Fruit fly (Drosophila melanogaster) whole organism, embryonic: ENCODE results near the gene CG10347.

Experiments
- Atf6 ChIP-seq: fragments of 200-800 bp; sonication (Bioruptor generic); IDR thresholded peaks from 2 replicates; pipeline ENCODE4 v1.3.6; 2022; ENCODE audit warnings: missing biosample characterization, missing genetic modification characterization
- Awh ChIP-seq: fragments of 200-800 bp; sonication (Bioruptor generic); IDR thresholded peaks from 2 replicates; pipeline ENCODE4, ENCODE4 v1.3.6; 2022; ENCODE audit warnings: missing biosample characterization, missing genetic modification characterization
- Bteb2 ChIP-seq: fragments of 200-800 bp; sonication (Bioruptor generic); optimal IDR thresholded peaks from 2 replicates; lab custom pipeline; 2016; ENCODE audit warnings: missing biosample characterization, missing genetic modification characterization
- CG10321 ChIP-seq: fragments of 200-800 bp; sonication (Bioruptor generic); IDR thresholded peaks from 2 replicates; pipeline ENCODE4 v1.3.6; 2022; ENCODE audit warnings: missing biosample characterization, missing genetic modification characterization
- CG10565 ChIP-seq: fragments of 200-800 bp; sonication (Bioruptor generic); optimal IDR thresholded peaks from 3 replicates; lab custom pipeline; 2016; ENCODE audit warnings: missing biosample characterization, mild to moderate bottlenecking, missing genetic modification characterization
- CG11085 ChIP-seq: fragments of 200-800 bp; sonication (Bioruptor generic); IDR thresholded peaks from 2 replicates; pipeline ENCODE4 v1.3.6; 2022; ENCODE audit warnings: missing biosample characterization, missing genetic modification characterization
- CG11695 ChIP-seq: fragments of 200-800 bp; sonication (Bioruptor generic); IDR thresholded peaks from 3 replicates; pipeline ENCODE4 v1.3.6; 2022; ENCODE audit warnings: missing biosample characterization, missing genetic modification characterization
- CG12219 ChIP-seq: fragments of 200-800 bp; sonication (Bioruptor generic); optimal IDR thresholded peaks from 3 replicates; lab custom pipeline; 2018; ENCODE audit warnings: missing biosample characterization, mild to moderate bottlenecking, missing genetic modification characterization
- CG12299 ChIP-seq: fragments of 200-800 bp; sonication (Bioruptor generic); optimal IDR thresholded peaks from 2 replicates; lab custom pipeline; 2018; ENCODE audit warnings: missing biosample characterization, mild to moderate bottlenecking, missing genetic modification characterization
- CG13775 ChIP-seq: fragments of 200-800 bp; sonication (Bioruptor generic); optimal IDR thresholded peaks from 3 replicates; lab custom pipeline; 2017; ENCODE audit warnings: missing biosample characterization, mild to moderate bottlenecking, missing genetic modification characterization
- CG15073 ChIP-seq: fragments of 200-800 bp; sonication (Bioruptor generic); optimal IDR thresholded peaks from 2 replicates; lab custom pipeline; 2016; ENCODE audit warnings: missing biosample characterization, missing genetic modification characterization
- CG1529 ChIP-seq: fragments of 200-800 bp; sonication (Bioruptor generic); optimal IDR thresholded peaks from 3 replicates; lab custom pipeline; 2018; ENCODE audit warnings: missing biosample characterization, missing genetic modification characterization
- CG17385 ChIP-seq: fragments of 200-800 bp; sonication (Bioruptor generic); optimal IDR thresholded peaks from 3 replicates; lab custom pipeline; 2018; ENCODE audit warnings: missing biosample characterization, mild to moderate bottlenecking, missing genetic modification characterization
- CG32767 ChIP-seq: fragments of 200-800 bp; sonication (Bioruptor generic); IDR thresholded peaks from 2 replicates; pipeline ENCODE4 v1.3.6; 2022; ENCODE audit warnings: missing biosample characterization, missing genetic modification characterization
- CG32772 ChIP-seq: fragments of 200-800 bp; sonication (Bioruptor generic); IDR thresholded peaks from 2 replicates; pipeline ENCODE4 v1.3.6; 2022; ENCODE audit warnings: missing biosample characterization, missing genetic modification characterization
- CG34224 ChIP-seq: fragments of 200-800 bp; sonication (Bioruptor generic); IDR thresholded peaks from 3 replicates; pipeline ENCODE4 v1.3.6; 2022; ENCODE audit warnings: missing biosample characterization, missing genetic modification characterization; ENCODE audit not compliant: partially characterized antibody
- CG4282 ChIP-seq: fragments of 200-800 bp; sonication (Bioruptor generic); optimal IDR thresholded peaks from 2 replicates; lab custom pipeline; 2016; ENCODE audit warnings: missing biosample characterization, missing genetic modification characterization
- CG7372 ChIP-seq: fragments of 200-800 bp; sonication (Bioruptor generic); IDR thresholded peaks from 2 replicates; pipeline ENCODE4 v1.3.6; 2022; ENCODE audit warnings: missing biosample characterization, missing genetic modification characterization
- CG8924 ChIP-seq: fragments of 200-800 bp; optimal IDR thresholded peaks from 3 replicates; lab custom pipeline; 2019; ENCODE audit warnings: missing biosample characterization, mild to moderate bottlenecking, missing genetic modification characterization, moderate library complexity
- CG9876 ChIP-seq: fragments of 200-800 bp; sonication (Bioruptor generic); optimal IDR thresholded peaks from 2 replicates; lab custom pipeline; 2016; ENCODE audit warnings: missing biosample characterization, missing genetic modification characterization
- Camta ChIP-seq: fragments of 200-800 bp; sonication (Bioruptor generic); optimal IDR thresholded peaks from 2 replicates; lab custom pipeline; 2016; ENCODE audit warnings: missing biosample characterization, missing genetic modification characterization
- CoRest ChIP-seq: fragments of 200-800 bp; sonication (Bioruptor generic); optimal IDR thresholded peaks from 3 replicates; lab custom pipeline; 2018; ENCODE audit warnings: missing biosample characterization, mild to moderate bottlenecking, missing genetic modification characterization, moderate library complexity
- CrebB ChIP-seq: fragments of 200-800 bp; sonication (Bioruptor generic); optimal IDR thresholded peaks from 3 replicates; lab custom pipeline; 2018; ENCODE audit warnings: missing biosample characterization, mild to moderate bottlenecking, missing genetic modification characterization
- Doc3 ChIP-seq: fragments of 200-800 bp; sonication (Bioruptor generic); IDR thresholded peaks from 3 replicates; pipeline ENCODE4 v1.3.6; 2022; ENCODE audit warnings: missing biosample characterization, missing genetic modification characterization; ENCODE audit not compliant: partially characterized antibody
- Drgx ChIP-seq: fragments of 200-800 bp; sonication (Bioruptor generic); IDR thresholded peaks from 2 replicates; pipeline ENCODE4 v1.3.6; 2022; ENCODE audit warnings: missing biosample characterization, missing genetic modification characterization
- ERR ChIP-seq: fragments of 200-800 bp; sonication (Bioruptor generic); optimal IDR thresholded peaks from 2 replicates; lab custom pipeline; 2016; ENCODE audit warnings: missing biosample characterization, missing genetic modification characterization
- Ets65A ChIP-seq: fragments of 200-800 bp; sonication (Bioruptor generic); peaks from one replicate; lab custom pipeline; 2016; ENCODE audit warnings: missing biosample characterization, missing genetic modification characterization
- MESR4 ChIP-seq: fragments of 200-800 bp; sonication (Bioruptor generic); optimal IDR thresholded peaks from 2 replicates; lab custom pipeline; 2018; ENCODE audit warnings: missing biosample characterization, mild to moderate bottlenecking, missing genetic modification characterization, moderate library complexity
- MTF-1 ChIP-seq: fragments of 200-800 bp; sonication (Bioruptor generic); optimal IDR thresholded peaks from 2 replicates; lab custom pipeline; 2018; ENCODE audit warnings: missing biosample characterization, mild to moderate bottlenecking, missing genetic modification characterization, borderline replicate concordance
- NK7.1 ChIP-seq: fragments of 200-800 bp; sonication (Bioruptor generic); optimal IDR thresholded peaks from 3 replicates; lab custom pipeline; 2016; ENCODE audit warnings: missing biosample characterization, missing genetic modification characterization
- Nf-YA ChIP-seq: fragments of 200-800 bp; sonication (Bioruptor generic); IDR thresholded peaks from 2 replicates; pipeline ENCODE4 v1.3.6; 2022; ENCODE audit warnings: missing biosample characterization, missing genetic modification characterization
- Optix ChIP-seq: fragments of 200-800 bp; sonication (Bioruptor generic); IDR thresholded peaks from 3 replicates; pipeline ENCODE4 v1.3.6; 2022; ENCODE audit warnings: missing biosample characterization, missing genetic modification characterization
- Sry-δ ChIP-seq: fragments of 200-800 bp; sonication (Bioruptor generic); optimal IDR thresholded peaks from 2 replicates; lab custom pipeline; 2016; ENCODE audit warnings: missing biosample characterization, missing genetic modification characterization
- Taf1 ChIP-seq: fragments of 200-800 bp; sonication (Bioruptor generic); IDR thresholded peaks from 2 replicates; pipeline ENCODE4 v1.3.6; 2022; ENCODE audit warnings: missing biosample characterization, missing genetic modification characterization
- Vsx1 ChIP-seq: fragments of 200-800 bp; sonication (Bioruptor generic); optimal IDR thresholded peaks from 2 replicates; lab custom pipeline; 2017; ENCODE audit warnings: missing biosample characterization, mild to moderate bottlenecking, missing genetic modification characterization, missing genetic modification reagents
- cad ChIP-seq: fragments of >200 bp; optimal IDR thresholded peaks from 2 replicates; lab custom pipeline; 2017; ENCODE audit warnings: missing biosample characterization, missing genetic modification characterization
- ems ChIP-seq: fragments of 200-800 bp; sonication (Bioruptor generic); optimal IDR thresholded peaks from 3 replicates; lab custom pipeline; 2016; ENCODE audit warnings: missing biosample characterization, missing genetic modification characterization
- ewg ChIP-seq: fragments of 200-800 bp; sonication (Bioruptor generic); optimal IDR thresholded peaks from 3 replicates; lab custom pipeline; 2017; ENCODE audit warnings: mild to moderate bottlenecking, missing biosample characterization, missing genetic modification reagents, missing genetic modification characterization
- ftz-f1 ChIP-seq: fragments of 200-800 bp; sonication (Bioruptor generic); optimal IDR thresholded peaks from 2 replicates; lab custom pipeline; 2016; ENCODE audit warnings: missing biosample characterization, missing genetic modification characterization
- gfzf ChIP-seq: fragments of 200-800 bp; sonication (Bioruptor generic); optimal IDR thresholded peaks from 2 replicates; lab custom pipeline; 2016; ENCODE audit warnings: missing biosample characterization, mild to moderate bottlenecking, missing genetic modification characterization, moderate library complexity
- gsb-n ChIP-seq: fragments of 200-800 bp; sonication (Bioruptor generic); optimal IDR thresholded peaks from 3 replicates; lab custom pipeline; 2018; ENCODE audit warnings: missing biosample characterization, mild to moderate bottlenecking, missing genetic modification characterization
- hbn ChIP-seq: fragments of 200-800 bp; sonication (Bioruptor generic); IDR thresholded peaks from 2 replicates; pipeline ENCODE4 v1.3.6; 2022; ENCODE audit warnings: missing biosample characterization, missing genetic modification characterization; ENCODE audit not compliant: partially characterized antibody
- jigr1 ChIP-seq: fragments of 200-800 bp; sonication (Bioruptor generic); IDR thresholded peaks from 3 replicates; pipeline ENCODE4 v1.3.6; 2022; ENCODE audit warnings: missing biosample characterization, missing genetic modification characterization
- maf-S ChIP-seq: fragments of 200-800 bp; sonication (Bioruptor generic); optimal IDR thresholded peaks from 2 replicates; lab custom pipeline; 2016; ENCODE audit warnings: missing biosample characterization, missing genetic modification characterization
- otp ChIP-seq: fragments of 200-800 bp; sonication (Bioruptor generic); IDR thresholded peaks from 3 replicates; pipeline ENCODE4, ENCODE4 v1.3.6; 2022; ENCODE audit warnings: missing biosample characterization, missing genetic modification characterization
- sens ChIP-seq: fragments of 200-800 bp; sonication (Bioruptor generic); peaks from one replicate; lab custom pipeline; 2016; ENCODE audit warnings: missing biosample characterization, missing genetic modification characterization
- tll ChIP-seq, 2 experiments: fragments of 200-800 bp in 1 of 2; fragments of >200 bp in 1 of 2; sonication (Bioruptor generic) in 1 of 2; optimal IDR thresholded peaks; 2 replicates each; lab custom pipeline; 2017 to 2019; ENCODE audit warnings: missing biosample characterization in 2 of 2, missing genetic modification characterization in 2 of 2, mild to moderate bottlenecking in 1 of 2, moderate library complexity in 1 of 2
- z ChIP-seq: fragments of 200-800 bp; sonication (Bioruptor generic); IDR thresholded peaks from 3 replicates; pipeline ENCODE4 v1.3.6; 2022; ENCODE audit warnings: missing biosample characterization, missing genetic modification characterization

CG10347 gene

DNA sequence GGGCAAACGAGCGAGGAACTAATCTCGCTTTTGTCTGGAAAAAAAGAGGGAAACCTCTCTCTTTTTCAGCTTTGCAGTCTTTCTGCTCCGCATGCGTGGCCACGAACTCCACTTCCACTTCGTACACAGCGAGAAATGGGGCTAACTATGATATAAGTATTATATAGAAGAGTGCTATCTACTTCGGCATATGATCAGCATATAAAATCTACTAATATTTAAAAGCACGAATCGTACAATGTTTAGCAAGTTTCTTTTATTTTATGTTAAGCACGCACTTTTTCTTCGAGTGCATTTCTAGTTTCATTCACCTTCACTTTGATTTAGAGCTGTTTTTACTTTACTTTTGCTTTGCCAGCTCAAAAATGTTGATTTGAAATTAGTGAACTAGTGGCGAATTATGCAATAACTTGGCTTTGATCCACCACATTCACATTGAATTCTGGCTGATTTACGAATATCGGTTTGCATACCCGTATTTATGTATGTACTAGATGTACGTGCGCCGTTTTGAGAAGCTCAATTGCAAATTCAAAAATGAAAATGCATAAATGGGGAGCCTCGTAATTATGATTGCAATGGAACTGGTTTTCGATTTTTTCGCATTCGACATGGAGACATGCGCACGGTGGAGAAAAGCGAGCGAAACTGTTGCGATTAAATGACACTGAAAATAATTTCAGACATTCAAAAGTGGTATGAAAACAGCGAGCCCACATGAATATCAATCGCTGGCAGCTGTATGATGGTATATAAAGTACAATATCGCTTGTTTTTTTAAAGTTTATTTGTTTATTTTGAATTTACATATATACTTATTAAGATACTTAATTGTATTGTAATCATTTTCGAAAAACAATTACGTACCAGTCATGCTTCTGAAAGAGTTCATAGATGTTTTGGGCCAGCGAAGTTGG, 3.0 kb upstream of the CG10347 start (continued):
- peak; percentile 72 for TF ChIP-seq CoRest (tag; lab: Kevin White, UChicago)
- TF ChIP-seq CG8924 (tag; lab: Kevin White, UChicago), result peak; percentile 74
- peak; percentile 98 for TF ChIP-seq sens
- TF ChIP-seq CG13775 (GFP tag; lab: Kevin White, UChicago), result peak; percentile 36
- TF ChIP-seq Awh (GFP tag; lab: Robert Waterston, UW), result peak; percentile 92
- no peak for TF ChIP-seq CG4282
- peak; percentile 11 for TF ChIP-seq Bteb2 (GFP tag; lab: Kevin White, UChicago)
- peak; percentile 65 for TF ChIP-seq CG1529
- TF ChIP-seq NK7.1 (GFP tag; lab: Kevin White, UChicago), result peak; percentile 59
- TF ChIP-seq maf-S (GFP tag; lab: Kevin White, UChicago), result peak; percentile 5
- TF ChIP-seq jigr1 (GFP tag; lab: Robert Waterston, UW), result peak; percentile 75; the same call in 2 of the 3 replicates
- no peak; the same call in 1 of the 2 replicates for TF ChIP-seq Taf1
- TF ChIP-seq ewg (GFP tag; lab: Kevin White, UChicago), result peak; percentile 51
- TF ChIP-seq CG9876, result no peak
- TF ChIP-seq CG7372 (GFP tag; lab: Robert Waterston, UW), result peak; percentile 78
- TF ChIP-seq gsb-n (tag; lab: Kevin White, UChicago), result peak; percentile 48
- peak; percentile 47 for TF ChIP-seq Vsx1
- peak; percentile 11 for TF ChIP-seq CrebB (tag; lab: Kevin White, UChicago)
- no peak for TF ChIP-seq CG10565 (GFP tag; lab: Kevin White, UChicago)
- TF ChIP-seq gfzf (GFP tag; lab: Kevin White, UChicago), result no peak
- TF ChIP-seq CG32767 (GFP tag; lab: Robert Waterston, UW), result peak; percentile 51; the same call in 1 of the 2 replicates
- TF ChIP-seq Optix (GFP tag; lab: Robert Waterston, UW), result peak; percentile 58; the same call in 1 of the 3 replicates
- TF ChIP-seq CG12219 (GFP tag; lab: Kevin White, UChicago), result peak; percentile 69
- TF ChIP-seq ftz-f1 (GFP tag; lab: Kevin White, UChicago), result peak; percentile 35
- TF ChIP-seq CG34224 (GFP tag; lab: Robert Waterston, UW), result no peak
- peak; percentile 46 for TF ChIP-seq MTF-1 (GFP tag; lab: Kevin White, UChicago)
- no peak for TF ChIP-seq Doc3 (GFP tag; lab: Robert Waterston, UW)
- TF ChIP-seq tll (GFP tag; optimal IDR thresholded peaks at IDR 0.05; lab: Kevin White, UChicago), result no peak
- 0 out of 3 replicates have a peak, but pooled peaks have one; percentile 6 for TF ChIP-seq z (GFP tag; lab: Robert Waterston, UW)
- no peak for TF ChIP-seq CG12299 (tag; lab: Kevin White, UChicago)
- peak; percentile 41; the same call in 1 of the 2 replicates for TF ChIP-seq Nf-YA
- peak; percentile 90 for TF ChIP-seq otp (GFP tag; lab: Robert Waterston, UW)
- no peak for TF ChIP-seq MESR4
- no peak; the same call in 1 of the 2 replicates for TF ChIP-seq CG10321 (GFP tag; lab: Robert Waterston, UW)
- TF ChIP-seq ems (GFP tag; lab: Kevin White, UChicago), result peak; percentile 40
- peak; percentile 44 for TF ChIP-seq ERR (GFP tag; lab: Kevin White, UChicago)
- peak; percentile 62 for TF ChIP-seq CG11085 (GFP tag; lab: Robert Waterston, UW)
- TF ChIP-seq cad (GFP tag; lab: Kevin White, UChicago), result no peak
- TF ChIP-seq Drgx, result peak; percentile 96
- no peak for TF ChIP-seq Sry-δ (GFP tag; lab: Kevin White, UChicago)
- peak; percentile 81 for TF ChIP-seq CG11695 (GFP tag; lab: Robert Waterston, UW)
- peak; percentile 20; the same call in 1 of the 2 replicates for TF ChIP-seq Atf6
- TF ChIP-seq CG32772 (GFP tag; lab: Robert Waterston, UW), result peak; percentile 84
- TF ChIP-seq CG15073 (GFP tag; lab: Kevin White, UChicago), result no peak
- TF ChIP-seq Ets65A (GFP tag; lab: Kevin White, UChicago), result peak; percentile 95
- peak; percentile 81 for TF ChIP-seq Camta (GFP tag; lab: Kevin White, UChicago)
- peak; percentile 70 for TF ChIP-seq CG17385 (GFP tag; lab: Kevin White, UChicago)
- TF ChIP-seq hbn (GFP tag; lab: Robert Waterston, UW), result no peak
